Fruit fly (Drosophila melanogaster) whole organism, embryonic: ENCODE measurements around the gene Rad60.

ENCODE experiments used
- CG11560 ChIP-seq: fragments of 200-800 bp; sonication (Bioruptor generic); IDR thresholded peaks from 3 replicates; pipeline ENCODE4 v1.3.6; 2022; ENCODE audit warnings: missing biosample characterization, missing genetic modification characterization
- CG30403 ChIP-seq: fragments of 200-800 bp; sonication (Bioruptor generic); optimal IDR thresholded peaks from 3 replicates; lab custom pipeline; 2016; ENCODE audit warnings: missing biosample characterization, missing genetic modification characterization
- CG6689 ChIP-seq: fragments of 200-800 bp; sonication (Bioruptor generic); IDR thresholded peaks from 2 replicates; pipeline ENCODE4 v1.3.6; 2022; ENCODE audit warnings: missing biosample characterization, missing genetic modification characterization
- CTCF ChIP-seq: fragments of 200-800 bp; sonication (Bioruptor generic); optimal IDR thresholded peaks from 2 replicates; lab custom pipeline; 2017; ENCODE audit warnings: missing biosample characterization, mild to moderate bottlenecking, missing genetic modification characterization, moderate library complexity
- D19A ChIP-seq: fragments of 200-800 bp; optimal IDR thresholded peaks from 3 replicates; lab custom pipeline; 2019; ENCODE audit warnings: missing biosample characterization, mild to moderate bottlenecking, missing genetic modification characterization, moderate library complexity
- lola ChIP-seq, 3 experiments: fragments of >200 bp in 2 of 3; fragments of 200-800 bp in 1 of 3; sonication (Bioruptor generic) in 1 of 3; optimal IDR thresholded peaks; 2 replicates each; lab custom pipeline; 2017 to 2019; ENCODE audit warnings: missing biosample characterization in 3 of 3, missing genetic modification characterization in 3 of 3, mild to moderate bottlenecking in 1 of 3, moderate library complexity in 1 of 3
- mirr ChIP-seq: fragments of 200-800 bp; sonication (Bioruptor generic); optimal IDR thresholded peaks from 3 replicates; lab custom pipeline; 2018; ENCODE audit warnings: missing biosample characterization, mild to moderate bottlenecking, missing genetic modification characterization
- org-1 ChIP-seq: fragments of 200-800 bp; sonication (Bioruptor generic); optimal IDR thresholded peaks from 2 replicates; lab custom pipeline; 2017; ENCODE audit warnings: missing biosample characterization, missing genetic modification characterization
- phol ChIP-seq: fragments of 200-800 bp; sonication (Bioruptor generic); optimal IDR thresholded peaks from 3 replicates; lab custom pipeline; 2018; ENCODE audit warnings: missing biosample characterization, mild to moderate bottlenecking, missing genetic modification characterization, moderate library complexity

- TF ChIP-seq CTCF (GFP tag; lab: Kevin White, UChicago) (peak; percentile 33), CG30403 (GFP tag; lab: Kevin White, UChicago) (peak; percentile 88), D19A (tag; lab: Kevin White, UChicago) (peak; percentile 54), lola (GFP tag; optimal IDR thresholded peaks at IDR 0.05; lab: Kevin White, UChicago) (peak in 1 of 3 experiments; percentile 50), phol (tag; lab: Kevin White, UChicago) (peak; percentile 79), CG11560 (tag; lab: Robert Waterston, UW) (no peak), CG6689 (peak; percentile 68), mirr (GFP tag; lab: Kevin White, UChicago) (peak; percentile 72), org-1 (GFP tag; lab: Kevin White, UChicago) (peak; percentile 37)
Measured at dm6 chr3R:23251256-23251655, at the start of gene Rad60, which contains the start of gene EloA.
